Fruit fly (Drosophila melanogaster): ENCODE data around the gene Atg4a.

dm6 chr2L:1047965-1048364 lies 32.7 kb upstream of the Atg4a start, which contains the start of gene IA-2:
- no peak for TF ChIP-seq Eip93F (GFP tag; optimal IDR thresholded peaks at IDR 0.05)
- TF ChIP-seq Gug (GFP tag; IDR thresholded peaks at IDR 0.05): no peak
- TF ChIP-seq CG3919 (GFP tag; optimal IDR thresholded peaks at IDR 0.05): no peak
- no peak for TF ChIP-seq topi (GFP tag; optimal IDR thresholded peaks at IDR 0.05)
- no peak for TF ChIP-seq net (GFP tag; optimal IDR thresholded peaks at IDR 0.05)
- TF ChIP-seq cyc (GFP tag; optimal IDR thresholded peaks at IDR 0.05): no peak
- no peak for TF ChIP-seq CG6792 (GFP tag; optimal IDR thresholded peaks at IDR 0.05)
- TF ChIP-seq CG6163 (GFP tag; IDR thresholded peaks at IDR 0.05): no peak

Measured in whole organism, prepupa.